Worm (Caenorhabditis elegans) whole organism, L1 larva: Measurements from ENCODE around the gene fem-3.

ENCODE experiments used
- ets-5 ChIP-seq: fragments of 200-800 bp; sonication (Bioruptor generic); IDR thresholded peaks from 2 replicates; pipeline ENCODE4 v1.3.6; 2022; ENCODE audit warnings: missing genetic modification characterization, missing compliant biosample characterization
- fkh-10 ChIP-seq: sonication (generic microtip); optimal IDR thresholded peaks from 2 replicates; lab custom pipeline; 2017; ENCODE audit warnings: missing biosample characterization, missing genetic modification reagents, missing genetic modification characterization
- lin-35 ChIP-seq, 2 experiments: fragments of 150-350 bp; optimal IDR thresholded peaks; 2 replicates each; lab custom pipeline; 2014; ENCODE audit warnings: missing biosample characterization in 2 of 2, missing genetic modification characterization in 2 of 2, missing genetic modification reagents in 2 of 2
- lin-39 ChIP-seq: fragments of 150-350 bp; optimal IDR thresholded peaks from 2 replicates; lab custom pipeline; 2014; ENCODE audit warnings: missing biosample characterization, missing genetic modification reagents, missing genetic modification characterization
- lir-3 ChIP-seq: sonication (generic microtip); optimal IDR thresholded peaks from 2 replicates; lab custom pipeline; 2016; ENCODE audit warnings: mild to moderate bottlenecking, missing genetic modification characterization, moderate library complexity, missing compliant biosample characterization; ENCODE audit not compliant: poor library complexity
- lsy-2 ChIP-seq, 2 experiments: fragments of 150-350 bp; optimal IDR thresholded peaks; 2 replicates each; lab custom pipeline; 2014; ENCODE audit warnings: missing biosample characterization in 2 of 2, missing genetic modification characterization in 2 of 2
- nhr-28 ChIP-seq: fragments of 150-350 bp; optimal IDR thresholded peaks from 2 replicates; lab custom pipeline; 2014; ENCODE audit warnings: missing biosample characterization, missing genetic modification characterization
- nhr-76 ChIP-seq: sonication (generic microtip); optimal IDR thresholded peaks from 2 replicates; lab custom pipeline; 2017; ENCODE audit warnings: missing biosample characterization, missing genetic modification characterization
- snpc-4 ChIP-seq: fragments of 150-350 bp; optimal IDR thresholded peaks from 2 replicates; lab custom pipeline; 2014; ENCODE audit warnings: missing biosample characterization, missing genetic modification characterization
- tbx-2 ChIP-seq: sonication (generic microtip); optimal IDR thresholded peaks from 2 replicates; lab custom pipeline; 2016; ENCODE audit warnings: missing genetic modification characterization, missing compliant biosample characterization
- unc-98 ChIP-seq: fragments of 200-800 bp; sonication (Bioruptor generic); IDR thresholded peaks from 2 replicates; pipeline ENCODE4 v1.3.6; 2022; ENCODE audit warnings: missing genetic modification characterization, missing compliant biosample characterization
- zag-1 ChIP-seq: fragments of 150-350 bp; optimal IDR thresholded peaks from 2 replicates; lab custom pipeline; 2014; ENCODE audit warnings: missing biosample characterization, missing genetic modification characterization

DNA sequence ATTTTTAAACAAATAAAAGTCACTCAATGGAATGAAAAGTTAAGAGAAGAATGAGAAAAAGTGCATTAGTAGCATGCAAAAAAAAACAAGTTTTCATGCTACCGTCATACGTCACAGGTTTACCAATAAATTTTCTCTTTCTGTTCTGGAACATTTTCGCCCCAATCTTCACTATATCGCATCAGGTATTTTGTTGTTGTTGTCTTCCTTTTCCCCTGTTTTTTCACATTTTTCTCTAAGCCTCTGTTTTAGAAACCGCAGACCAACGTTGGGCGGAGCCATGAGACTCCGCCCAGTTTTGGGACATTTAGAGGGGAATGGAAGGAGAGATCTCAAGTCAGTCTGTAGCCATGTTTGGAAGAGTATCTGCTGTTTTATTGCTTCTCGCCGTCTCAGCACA, 16.5 kb upstream of the fem-3 start, which contains the start of gene msa-1:
- TF ChIP-seq snpc-4 (tag; lab: Kevin White, UChicago) (no peak), lin-35 (GFP tag; optimal IDR thresholded peaks at IDR 0.05; lab: Kevin White, UChicago) (no peak), unc-98 (GFP tag; lab: Robert Waterston, UW) (no peak), zag-1 (no peak), tbx-2 (tag; lab: Kevin White, UChicago) (no peak), lsy-2 (tag; optimal IDR thresholded peaks at IDR 0.05; lab: Kevin White, UChicago) (no peak), nhr-28 (no peak), nhr-76 (tag; lab: Kevin White, UChicago) (no peak), lir-3 (tag; lab: Kevin White, UChicago) (no peak), fkh-10 (no peak), ets-5 (GFP tag; lab: Robert Waterston, UW) (no peak), lin-39 (tag; lab: Kevin White, UChicago) (no peak)
